Fruit fly (Drosophila melanogaster) whole organism, embryonic: ENCODE measurements around the gene anox.
A peak's percentile ranks its signal among the peaks of the same experiment; 100 is the strongest.

ENCODE experiments used
- B-H1 ChIP-seq: fragments of 200-800 bp; sonication (Bioruptor generic); IDR thresholded peaks from 3 replicates; pipeline ENCODE4 v1.3.6; 2022; ENCODE audit warnings: missing biosample characterization, missing genetic modification characterization
- Bteb2 ChIP-seq: fragments of 200-800 bp; sonication (Bioruptor generic); optimal IDR thresholded peaks from 2 replicates; lab custom pipeline; 2016; ENCODE audit warnings: missing biosample characterization, missing genetic modification characterization
- CG10274 ChIP-seq: fragments of 200-800 bp; sonication (Bioruptor generic); optimal IDR thresholded peaks from 3 replicates; lab custom pipeline; 2017; ENCODE audit warnings: missing biosample characterization, mild to moderate bottlenecking, missing genetic modification characterization
- CG11560 ChIP-seq: fragments of 200-800 bp; sonication (Bioruptor generic); IDR thresholded peaks from 3 replicates; pipeline ENCODE4 v1.3.6; 2022; ENCODE audit warnings: missing biosample characterization, missing genetic modification characterization
- CG11695 ChIP-seq: fragments of 200-800 bp; sonication (Bioruptor generic); IDR thresholded peaks from 3 replicates; pipeline ENCODE4 v1.3.6; 2022; ENCODE audit warnings: missing biosample characterization, missing genetic modification characterization
- CG13123 ChIP-seq: fragments of 200-800 bp; sonication (Bioruptor generic); optimal IDR thresholded peaks from 2 replicates; lab custom pipeline; 2016; ENCODE audit warnings: missing biosample characterization, missing genetic modification characterization
- CG15514 ChIP-seq: fragments of 200-800 bp; sonication (Bioruptor generic); optimal IDR thresholded peaks from 3 replicates; lab custom pipeline; 2017; ENCODE audit warnings: missing biosample characterization, missing genetic modification characterization, mild to moderate bottlenecking, moderate library complexity, missing genetic modification reagents
- CG17359 ChIP-seq: fragments of 200-800 bp; sonication (Bioruptor generic); optimal IDR thresholded peaks from 3 replicates; lab custom pipeline; 2018; ENCODE audit warnings: missing biosample characterization, mild to moderate bottlenecking, missing genetic modification characterization, moderate library complexity
- CG17912 ChIP-seq: fragments of 200-800 bp; sonication (Bioruptor generic); optimal IDR thresholded peaks from 2 replicates; lab custom pipeline; 2018; ENCODE audit warnings: missing biosample characterization, mild to moderate bottlenecking, missing genetic modification characterization
- CG18599 ChIP-seq: fragments of 200-800 bp; sonication (Bioruptor generic); optimal IDR thresholded peaks from 3 replicates; lab custom pipeline; 2017; ENCODE audit warnings: missing biosample characterization, missing genetic modification characterization, mild to moderate bottlenecking, moderate library complexity, missing genetic modification reagents
- CG2678 ChIP-seq: fragments of 200-800 bp; sonication (Bioruptor generic); optimal IDR thresholded peaks from 3 replicates; lab custom pipeline; 2019; ENCODE audit warnings: missing biosample characterization, mild to moderate bottlenecking, missing genetic modification characterization, moderate library complexity
- CG2712 ChIP-seq: fragments of 200-800 bp; optimal IDR thresholded peaks from 3 replicates; lab custom pipeline; 2019; ENCODE audit warnings: missing biosample characterization, mild to moderate bottlenecking, missing genetic modification characterization, moderate library complexity
- CG3995 ChIP-seq: fragments of 200-800 bp; sonication (Bioruptor generic); optimal IDR thresholded peaks from 3 replicates; lab custom pipeline; 2016; ENCODE audit warnings: missing biosample characterization, missing genetic modification characterization
- CG4424 ChIP-seq: fragments of 200-800 bp; sonication (Bioruptor generic); optimal IDR thresholded peaks from 3 replicates; lab custom pipeline; 2016; ENCODE audit warnings: missing biosample characterization, missing genetic modification characterization
- CG8281 ChIP-seq: fragments of 200-800 bp; sonication (Bioruptor generic); optimal IDR thresholded peaks from 2 replicates; lab custom pipeline; 2018; ENCODE audit warnings: missing biosample characterization, mild to moderate bottlenecking, missing genetic modification characterization, moderate library complexity
- CG8944 ChIP-seq: fragments of 200-800 bp; sonication (Bioruptor generic); optimal IDR thresholded peaks from 3 replicates; lab custom pipeline; 2016; ENCODE audit warnings: missing biosample characterization, missing genetic modification characterization
- CoRest ChIP-seq: fragments of 200-800 bp; sonication (Bioruptor generic); optimal IDR thresholded peaks from 3 replicates; lab custom pipeline; 2018; ENCODE audit warnings: missing biosample characterization, mild to moderate bottlenecking, missing genetic modification characterization, moderate library complexity
- CrebB ChIP-seq: fragments of 200-800 bp; sonication (Bioruptor generic); optimal IDR thresholded peaks from 3 replicates; lab custom pipeline; 2018; ENCODE audit warnings: missing biosample characterization, mild to moderate bottlenecking, missing genetic modification characterization
- Dad ChIP-seq: fragments of 200-800 bp; sonication (Bioruptor generic); optimal IDR thresholded peaks from 3 replicates; lab custom pipeline; 2016; ENCODE audit warnings: missing biosample characterization, missing genetic modification characterization
- Dref ChIP-seq: fragments of 200-800 bp; sonication (Bioruptor generic); IDR thresholded peaks from 2 replicates; pipeline ENCODE4 v1.3.6; 2022; ENCODE audit warnings: missing biosample characterization, missing genetic modification characterization
- Drgx ChIP-seq: fragments of 200-800 bp; sonication (Bioruptor generic); IDR thresholded peaks from 2 replicates; pipeline ENCODE4 v1.3.6; 2022; ENCODE audit warnings: missing biosample characterization, missing genetic modification characterization
- HLHmδ ChIP-seq: fragments of 200-800 bp; sonication (Bioruptor generic); optimal IDR thresholded peaks from 2 replicates; lab custom pipeline; 2018; ENCODE audit warnings: missing biosample characterization, mild to moderate bottlenecking, missing genetic modification characterization, moderate library complexity
- Hr51 ChIP-seq, 2 experiments: fragments of 200-800 bp; sonication (Bioruptor generic); optimal IDR thresholded peaks; 2 replicates in 1 of 2; 3 replicates in 1 of 2; lab custom pipeline; 2016 to 2018; ENCODE audit warnings: missing biosample characterization in 2 of 2, missing genetic modification characterization in 2 of 2, mild to moderate bottlenecking in 1 of 2, moderate library complexity in 1 of 2
- Kr ChIP-seq: fragments of 200-800 bp; sonication (Bioruptor generic); optimal IDR thresholded peaks from 2 replicates; lab custom pipeline; 2017; ENCODE audit warnings: missing biosample characterization, mild to moderate bottlenecking, missing genetic modification characterization
- Myb ChIP-seq: fragments of 200-800 bp; sonication (Bioruptor generic); optimal IDR thresholded peaks from 2 replicates; lab custom pipeline; 2016; ENCODE audit warnings: missing biosample characterization, missing genetic modification characterization
- NFAT ChIP-seq: fragments of 200-800 bp; sonication (Bioruptor generic); IDR thresholded peaks from 2 replicates; pipeline ENCODE4 v1.3.6; 2022; ENCODE audit warnings: missing biosample characterization, missing genetic modification characterization
- Side ChIP-seq: fragments of 200-800 bp; sonication (Bioruptor generic); optimal IDR thresholded peaks from 2 replicates; lab custom pipeline; 2016; ENCODE audit warnings: missing biosample characterization, missing genetic modification characterization
- Xbp1 ChIP-seq: fragments of 200-800 bp; sonication (Bioruptor generic); optimal IDR thresholded peaks from 3 replicates; lab custom pipeline; 2016; ENCODE audit warnings: missing biosample characterization, mild to moderate bottlenecking, missing genetic modification characterization
- az2 ChIP-seq: fragments of 200-800 bp; sonication (Bioruptor generic); optimal IDR thresholded peaks from 3 replicates; lab custom pipeline; 2016; ENCODE audit warnings: missing biosample characterization, missing genetic modification characterization
- cas ChIP-seq: fragments of 200-800 bp; sonication (Bioruptor generic); IDR thresholded peaks from 2 replicates; pipeline ENCODE4 v1.3.6; 2022; ENCODE audit warnings: missing biosample characterization, missing genetic modification characterization
- chn ChIP-seq: fragments of 200-800 bp; sonication (Bioruptor generic); optimal IDR thresholded peaks from 2 replicates; lab custom pipeline; 2016; ENCODE audit warnings: missing biosample characterization, missing genetic modification characterization
- ci ChIP-seq: fragments of 200-800 bp; sonication (Bioruptor generic); IDR thresholded peaks from 3 replicates; pipeline ENCODE4 v1.3.6; 2022; ENCODE audit warnings: missing biosample characterization, missing genetic modification characterization
- cwo ChIP-seq: fragments of 200-800 bp; sonication (Bioruptor generic); optimal IDR thresholded peaks from 3 replicates; lab custom pipeline; 2017; ENCODE audit warnings: missing biosample characterization, missing genetic modification characterization, mild to moderate bottlenecking, moderate library complexity, missing genetic modification reagents
- dm ChIP-seq: fragments of 200-800 bp; sonication (Bioruptor generic); optimal IDR thresholded peaks from 3 replicates; lab custom pipeline; 2016; ENCODE audit warnings: missing biosample characterization, missing genetic modification characterization
- dpn ChIP-seq, 2 experiments: fragments of 200-800 bp; sonication (Bioruptor generic); optimal IDR thresholded peaks; 3 replicates each; lab custom pipeline; 2016; ENCODE audit warnings: missing biosample characterization in 2 of 2, missing genetic modification characterization in 2 of 2
- dysf ChIP-seq: fragments of 200-800 bp; sonication (Bioruptor generic); IDR thresholded peaks from 3 replicates; pipeline ENCODE4 v1.3.6; 2022; ENCODE audit warnings: missing biosample characterization, missing genetic modification characterization
- ewg ChIP-seq: fragments of 200-800 bp; sonication (Bioruptor generic); optimal IDR thresholded peaks from 3 replicates; lab custom pipeline; 2017; ENCODE audit warnings: mild to moderate bottlenecking, missing biosample characterization, missing genetic modification reagents, missing genetic modification characterization
- gem ChIP-seq: fragments of 200-800 bp; sonication (Bioruptor generic); optimal IDR thresholded peaks from 2 replicates; lab custom pipeline; 2019; ENCODE audit warnings: missing biosample characterization, mild to moderate bottlenecking, missing genetic modification characterization, moderate library complexity
- hth ChIP-seq: fragments of >200 bp; optimal IDR thresholded peaks from 2 replicates; lab custom pipeline; 2017; ENCODE audit warnings: inconsistent platforms
- mirr ChIP-seq: fragments of 200-800 bp; sonication (Bioruptor generic); optimal IDR thresholded peaks from 3 replicates; lab custom pipeline; 2018; ENCODE audit warnings: missing biosample characterization, mild to moderate bottlenecking, missing genetic modification characterization
- odd ChIP-seq: fragments of 200-800 bp; sonication (Bioruptor generic); optimal IDR thresholded peaks from 2 replicates; lab custom pipeline; 2017; ENCODE audit warnings: missing biosample characterization, mild to moderate bottlenecking, missing genetic modification characterization
- org-1 ChIP-seq: fragments of 200-800 bp; sonication (Bioruptor generic); optimal IDR thresholded peaks from 2 replicates; lab custom pipeline; 2017; ENCODE audit warnings: missing biosample characterization, missing genetic modification characterization
- prd ChIP-seq, 3 experiments: fragments of >200 bp in 2 of 3; fragments of 200-800 bp in 1 of 3; sonication (Bioruptor generic) in 1 of 3; optimal IDR thresholded peaks in 2 of 3; IDR thresholded peaks in 1 of 3; 2 replicates in 2 of 3; 3 replicates in 1 of 3; pipeline versions ENCODE4 v1.3.6 to Lab custom; 2017 to 2022; ENCODE audit warnings: missing biosample characterization in 1 of 3, missing genetic modification characterization in 1 of 3
- salm ChIP-seq: fragments of 200-800 bp; sonication (Bioruptor generic); optimal IDR thresholded peaks from 2 replicates; lab custom pipeline; 2018; ENCODE audit warnings: missing biosample characterization, mild to moderate bottlenecking, missing genetic modification characterization
- sqz ChIP-seq: fragments of 200-800 bp; sonication (Bioruptor generic); optimal IDR thresholded peaks from 3 replicates; lab custom pipeline; 2018; ENCODE audit warnings: missing biosample characterization, mild to moderate bottlenecking, missing genetic modification characterization
- tin ChIP-seq: fragments of 200-800 bp; sonication (Bioruptor generic); optimal IDR thresholded peaks from 3 replicates; lab custom pipeline; 2016; ENCODE audit warnings: missing biosample characterization, missing genetic modification characterization
- twi ChIP-seq: fragments of 200-800 bp; optimal IDR thresholded peaks from 2 replicates; lab custom pipeline; 2019; ENCODE audit warnings: missing biosample characterization, mild to moderate bottlenecking, missing genetic modification characterization, moderate library complexity
- vfl ChIP-seq: fragments of 200-800 bp; sonication (Bioruptor generic); optimal IDR thresholded peaks from 2 replicates; lab custom pipeline; 2016; ENCODE audit warnings: missing biosample characterization, missing genetic modification characterization
- vvl ChIP-seq: fragments of 200-800 bp; sonication (Bioruptor generic); IDR thresholded peaks from 2 replicates; pipeline ENCODE4 v1.3.6; 2022; ENCODE audit warnings: missing biosample characterization, missing genetic modification characterization

Gene anox

DNA sequence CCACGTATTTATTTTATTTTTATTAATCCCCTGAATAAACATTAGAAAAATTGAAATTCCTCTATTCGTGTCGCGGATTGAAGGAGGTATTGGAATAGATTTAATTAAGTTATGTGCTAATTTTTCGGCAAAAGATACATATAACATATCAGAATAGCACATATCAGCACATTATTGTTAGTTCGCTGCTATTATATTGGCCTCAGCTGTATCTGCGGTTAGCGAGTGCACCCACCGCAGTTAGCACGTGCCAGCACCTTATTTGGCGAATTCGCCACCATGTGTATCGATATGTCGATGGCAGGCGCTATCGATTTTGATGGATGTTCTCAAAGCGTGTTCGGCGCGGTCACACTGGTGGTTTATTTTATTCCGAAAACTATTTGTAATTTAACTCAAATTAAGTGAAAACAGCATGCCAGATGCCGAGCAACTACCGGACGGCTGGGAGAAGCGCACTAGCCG lies 26.0 kb upstream of the anox start, which contains the start of gene dod:
Gene dod, plus strand, starts transcription at position 323 of the 465 bp plus-strand sequence.
- TF ChIP-seq Myb (GFP tag; lab: Kevin White, UChicago) (peak; percentile 57), hth (no peak), dpn (GFP tag; optimal IDR thresholded peaks at IDR 0.05; lab: Kevin White, UChicago) (peak; percentile 44 to 52), odd (GFP tag; lab: Kevin White, UChicago) (no peak), CG2678 (tag; lab: Kevin White, UChicago) (no peak), CG18599 (GFP tag; lab: Kevin White, UChicago) (peak; percentile 55), CG11560 (tag; lab: Robert Waterston, UW) (peak; percentile 45; the same call in 2 of the 3 replicates), Kr (GFP tag; lab: Kevin White, UChicago) (no peak), cas (GFP tag; lab: Robert Waterston, UW) (0 out of 2 replicates have a peak, but pooled peaks have one; percentile 42), twi (tag; lab: Kevin White, UChicago) (no peak), CG10274 (no peak), CG3995 (GFP tag; lab: Kevin White, UChicago) (peak; percentile 12), az2 (peak; percentile 53), tin (GFP tag; lab: Kevin White, UChicago) (peak; percentile 44), vfl (GFP tag; lab: Kevin White, UChicago) (no peak), CrebB (tag; lab: Kevin White, UChicago) (no peak), ewg (GFP tag; lab: Kevin White, UChicago) (peak; percentile 15), Hr51 (GFP tag; optimal IDR thresholded peaks at IDR 0.05; lab: Kevin White, UChicago) (peak; percentile 38 to 57), B-H1 (GFP tag; lab: Robert Waterston, UW) (no peak), vvl (GFP tag; lab: Robert Waterston, UW) (peak; percentile 74), Dref (peak; percentile 97), ci (GFP tag; lab: Robert Waterston, UW) (peak; percentile 78), mirr (GFP tag; lab: Kevin White, UChicago) (no peak), CG15514 (GFP tag; lab: Kevin White, UChicago) (peak; percentile 88), Side (GFP tag; lab: Kevin White, UChicago) (peak; percentile 20), dm (GFP tag; lab: Kevin White, UChicago) (peak; percentile 80), CG8281 (no peak), prd (optimal IDR thresholded peaks at IDR 0.05; lab: Kevin White, UChicago) (no peak), prd (GFP tag; IDR thresholded peaks at IDR 0.05; lab: Robert Waterston, UW) (peak; percentile 59; the same call in 2 of the 3 replicates), CoRest (peak; percentile 64), org-1 (GFP tag; lab: Kevin White, UChicago) (peak; percentile 25), chn (GFP tag; lab: Kevin White, UChicago) (peak; percentile 13), cwo (GFP tag; lab: Kevin White, UChicago) (peak; percentile 26), sqz (GFP tag; lab: Kevin White, UChicago) (no peak), CG17359 (tag; lab: Kevin White, UChicago) (peak; percentile 51), CG11695 (GFP tag; lab: Robert Waterston, UW) (peak; percentile 46; the same call in 2 of the 3 replicates), CG2712 (tag; lab: Kevin White, UChicago) (peak; percentile 48), gem (peak; percentile 66), CG8944 (GFP tag; lab: Kevin White, UChicago) (peak; percentile 42), Bteb2 (GFP tag; lab: Kevin White, UChicago) (peak; percentile 15), Drgx (GFP tag; lab: Robert Waterston, UW) (peak; percentile 60), NFAT (GFP tag; lab: Robert Waterston, UW) (peak; percentile 61; the same call in 1 of the 2 replicates), CG4424 (peak; percentile 15), Dad (GFP tag; lab: Kevin White, UChicago) (peak; percentile 55), HLHmδ (GFP tag; lab: Kevin White, UChicago) (peak; percentile 94), CG17912 (GFP tag; lab: Kevin White, UChicago) (peak; percentile 10), Xbp1 (GFP tag; lab: Kevin White, UChicago) (peak; percentile 60), dysf (GFP tag; lab: Robert Waterston, UW) (peak; percentile 49; the same call in 1 of the 3 replicates), salm (tag; lab: Kevin White, UChicago) (no peak), CG13123 (GFP tag; lab: Kevin White, UChicago) (no peak)
